Fruit fly (Drosophila melanogaster): ENCODE measurements around the gene Act5C.

The Act5C gene

dm6 chrX:5880139-5880924, 20.3 kb upstream of the Act5C start (continued):
- peak; percentile 60 for TF ChIP-seq Fer1 (GFP tag; optimal IDR thresholded peaks at IDR 0.05)
- no peak for TF ChIP-seq CG17568 (GFP tag; optimal IDR thresholded peaks at IDR 0.05)
- peak; percentile 20 for TF ChIP-seq CG10267 (tag; optimal IDR thresholded peaks at IDR 0.05)
- peak; percentile 57 for TF ChIP-seq CG9932 (GFP tag; IDR thresholded peaks at IDR 0.05)
- TF ChIP-seq CG10543 (GFP tag; optimal IDR thresholded peaks at IDR 0.05) = peak; percentile 1
- 0 out of 2 replicates have a peak, but pooled peaks have one; percentile 5 for TF ChIP-seq Rx (GFP tag; IDR thresholded peaks at IDR 0.05)
- peak; percentile 30 for TF ChIP-seq CG12942 (GFP tag; optimal IDR thresholded peaks at IDR 0.05)
- peak; percentile 68 for TF ChIP-seq nom (GFP tag; optimal IDR thresholded peaks at IDR 0.05)
- no peak for TF ChIP-seq Bdp1 (GFP tag; optimal IDR thresholded peaks at IDR 0.05)
- no peak for TF ChIP-seq Dll (GFP tag; IDR thresholded peaks at IDR 0.05; ENCODE audit: partially characterized antibody)
- peak; percentile 39 for TF ChIP-seq CG9817 (tag; optimal IDR thresholded peaks at IDR 0.05)

- TF ChIP-seq Eip74EF (GFP tag; optimal IDR thresholded peaks at IDR 0.05) = no peak
- TF ChIP-seq CG12659 (GFP tag; optimal IDR thresholded peaks at IDR 0.05) = peak; percentile 45
- TF ChIP-seq Pdp1 (GFP tag; optimal IDR thresholded peaks at IDR 0.05) = peak; percentile 20 to 32
- no peak for TF ChIP-seq sc (optimal IDR thresholded peaks at IDR 0.05)
- no peak for TF ChIP-seq sc (GFP tag; optimal IDR thresholded peaks at IDR 0.05)
- TF ChIP-seq CG1529 (GFP tag; optimal IDR thresholded peaks at IDR 0.05) = no peak
- no peak for TF ChIP-seq CG12104 (GFP tag; optimal IDR thresholded peaks at IDR 0.05)
- TF ChIP-seq Dfd (GFP tag; optimal IDR thresholded peaks at IDR 0.05) = no peak
- TF ChIP-seq Hand (GFP tag; optimal IDR thresholded peaks at IDR 0.05) = no peak
- peak; percentile 24 for TF ChIP-seq CG15479 (GFP tag; optimal IDR thresholded peaks at IDR 0.05)
- TF ChIP-seq CG33213 (GFP tag; optimal IDR thresholded peaks at IDR 0.05) = peak; percentile 47
- no peak for TF ChIP-seq so (GFP tag; IDR thresholded peaks at IDR 0.05)
- TF ChIP-seq CG11398 (GFP tag; optimal IDR thresholded peaks at IDR 0.05) = no peak
- TF ChIP-seq CG1603 (tag; optimal IDR thresholded peaks at IDR 0.05) = peak; percentile 77
- TF ChIP-seq CG14050 (GFP tag; IDR thresholded peaks at IDR 0.05) = no peak
- TF ChIP-seq pita (GFP tag; optimal IDR thresholded peaks at IDR 0.05) = peak; percentile 37
- no peak for TF ChIP-seq CG14965 (GFP tag; optimal IDR thresholded peaks at IDR 0.05; ENCODE audit: borderline replicate concordance)
- no peak for TF ChIP-seq br (optimal IDR thresholded peaks at IDR 0.05)
- no peak for TF ChIP-seq Max (GFP tag; optimal IDR thresholded peaks at IDR 0.05)
- TF ChIP-seq CG31441 (GFP tag; IDR thresholded peaks at IDR 0.05) = no peak
- no peak for TF ChIP-seq gcm2 (GFP tag; optimal IDR thresholded peaks at IDR 0.05)
- no peak for TF ChIP-seq dati (GFP tag; IDR thresholded peaks at IDR 0.05)
- TF ChIP-seq ara (GFP tag; IDR thresholded peaks at IDR 0.05) = no peak
- peak; percentile 40; the same call in 2 of the 3 replicates for TF ChIP-seq dysf (GFP tag; IDR thresholded peaks at IDR 0.05)
- TF ChIP-seq CG10147 (GFP tag; optimal IDR thresholded peaks at IDR 0.05) = no peak
- no peak for TF ChIP-seq disco-r (GFP tag; optimal IDR thresholded peaks at IDR 0.05)
- peak; percentile 26; the same call in 1 of the 2 replicates for TF ChIP-seq CG17328 (GFP tag; IDR thresholded peaks at IDR 0.05)
- no peak for TF ChIP-seq CG7928 (GFP tag; optimal IDR thresholded peaks at IDR 0.05)
- no peak for TF ChIP-seq Stat92E (GFP tag; optimal IDR thresholded peaks at IDR 0.05)
- TF ChIP-seq CG6654 (GFP tag; optimal IDR thresholded peaks at IDR 0.05) = no peak
- no peak for TF ChIP-seq CG16815 (GFP tag; optimal IDR thresholded peaks at IDR 0.05)
- no peak for TF ChIP-seq Spps (tag; optimal IDR thresholded peaks at IDR 0.05)
- no peak for TF ChIP-seq CG8924 (tag; optimal IDR thresholded peaks at IDR 0.05)
- TF ChIP-seq tap (tag; optimal IDR thresholded peaks at IDR 0.05) = no peak
- TF ChIP-seq btn (GFP tag; optimal IDR thresholded peaks at IDR 0.05) = no peak
- TF ChIP-seq CG1647 (GFP tag; optimal IDR thresholded peaks at IDR 0.05) = no peak
- TF ChIP-seq CG11093 (GFP tag; IDR thresholded peaks at IDR 0.05) = no peak
- TF ChIP-seq corto (GFP tag; optimal IDR thresholded peaks at IDR 0.05) = no peak
Observed at dm6 chrX:5883394-5883793, 17.3 kb upstream of the Act5C start.

Measured in whole organism, embryonic.